Worm (Caenorhabditis elegans): ENCODE measurements around the gene F14F9.4.

ce11 chrV:5088311-5088710 lies 44.2 kb upstream of the F14F9.4 start:
- TF ChIP-seq ama-1 (optimal IDR thresholded peaks at IDR 0.05): no peak
- no peak for TF ChIP-seq nhr-23 (tag; optimal IDR thresholded peaks at IDR 0.05)
- no peak for TF ChIP-seq nhr-237 (tag; optimal IDR thresholded peaks at IDR 0.05)
- no peak for TF ChIP-seq unc-62 (GFP tag; optimal IDR thresholded peaks at IDR 0.05)
- no peak for TF ChIP-seq crh-2 (tag; optimal IDR thresholded peaks at IDR 0.05)
